Worm (Caenorhabditis elegans): ENCODE results near the gene rps-5.

rps-5 gene

ce11 chrIV:11125604-11126003 lies 14.8 kb upstream of the rps-5 start:
- TF ChIP-seq skn-1 (tag; optimal IDR thresholded peaks at IDR 0.05) (no peak), rbr-2 (tag; optimal IDR thresholded peaks at IDR 0.05) (no peak), set-16 (GFP tag; IDR thresholded peaks at IDR 0.05) (no peak), hlh-30 (tag; optimal IDR thresholded peaks at IDR 0.05; ENCODE audit: insufficient read depth) (no peak), arid-1 (GFP tag; conservative IDR thresholded peaks at IDR 0.05) (no peak), dpl-1 (GFP tag; optimal IDR thresholded peaks at IDR 0.05) (peak; percentile 73), mes-2 (tag; optimal IDR thresholded peaks at IDR 0.05; ENCODE audit: poor library complexity, severe bottlenecking) (no peak), F49E8.2 (tag; optimal IDR thresholded peaks at IDR 0.05; ENCODE audit: borderline replicate concordance) (no peak), nhr-28 (tag; optimal IDR thresholded peaks at IDR 0.05) (peak; percentile 15), dmd-8 (GFP tag; IDR thresholded peaks at IDR 0.05) (no peak), gei-8 (GFP tag; optimal IDR thresholded peaks at IDR 0.05) (no peak), zfp-2 (tag; optimal IDR thresholded peaks at IDR 0.05) (no peak), lin-38 (GFP tag; IDR thresholded peaks at IDR 0.05) (no peak), Y48G9A.11 (GFP tag; IDR thresholded peaks at IDR 0.05) (no peak), ZK546.5 (tag; optimal IDR thresholded peaks at IDR 0.05) (no peak), unc-62 (GFP tag; optimal IDR thresholded peaks at IDR 0.05 in 1 of 2) (peak in 1 of 2 experiments; percentile 33), unc-62 (tag; optimal IDR thresholded peaks at IDR 0.05) (no peak), php-3 (GFP tag; IDR thresholded peaks at IDR 0.05) (no peak), dve-1 (tag; optimal IDR thresholded peaks at IDR 0.05; ENCODE audit: insufficient read depth) (no peak)

ce11 chrIV:11125200-11125599 lies 14.4 kb upstream of the rps-5 start:
- TF ChIP-seq ces-1 (GFP tag; optimal IDR thresholded peaks at IDR 0.05): no peak
- peak; percentile 67 for TF ChIP-seq hmg-1.1 (GFP tag; IDR thresholded peaks at IDR 0.05)
- peak; percentile 39 for TF ChIP-seq hlh-11 (tag; optimal IDR thresholded peaks at IDR 0.05)
- peak; percentile 66 for TF ChIP-seq mes-2 (tag; optimal IDR thresholded peaks at IDR 0.05; ENCODE audit: poor library complexity, severe bottlenecking)
- TF ChIP-seq mxl-3 (GFP tag; optimal IDR thresholded peaks at IDR 0.05): peak; percentile 32
- no peak for TF ChIP-seq T20F7.1 (GFP tag; optimal IDR thresholded peaks at IDR 0.05)
- TF ChIP-seq nhr-102 (tag; optimal IDR thresholded peaks at IDR 0.05): no peak
- TF ChIP-seq duxl-1 (tag; optimal IDR thresholded peaks at IDR 0.05; ENCODE audit: poor library complexity): no peak
- TF ChIP-seq cey-2 (tag; optimal IDR thresholded peaks at IDR 0.05; ENCODE audit: borderline replicate concordance, insufficient read depth): no peak
- no peak for TF ChIP-seq daf-16 (GFP tag; optimal IDR thresholded peaks at IDR 0.05)
- TF ChIP-seq daf-16 (tag; optimal IDR thresholded peaks at IDR 0.05): peak; percentile 16
- peak; percentile 46 for TF ChIP-seq mep-1 (tag; optimal IDR thresholded peaks at IDR 0.05)
- TF ChIP-seq F44E2.7 (GFP tag; IDR thresholded peaks at IDR 0.05): no peak
- peak; percentile 12 for TF ChIP-seq rbr-2 (tag; optimal IDR thresholded peaks at IDR 0.05)
- TF ChIP-seq aha-1 (tag): peak; percentile 74
- TF ChIP-seq sdz-12 (GFP tag; optimal IDR thresholded peaks at IDR 0.05): no peak
- no peak for TF ChIP-seq lin-15B (tag; optimal IDR thresholded peaks at IDR 0.05)
- TF ChIP-seq dve-1 (tag; optimal IDR thresholded peaks at IDR 0.05; ENCODE audit: insufficient read depth): no peak
- no peak for TF ChIP-seq nhr-237 (tag; optimal IDR thresholded peaks at IDR 0.05)
- TF ChIP-seq lsy-2 (tag; optimal IDR thresholded peaks at IDR 0.05): peak in 1 of 2 experiments; percentile 70
- TF ChIP-seq nhr-6 (tag; optimal IDR thresholded peaks at IDR 0.05): no peak

DNA sequence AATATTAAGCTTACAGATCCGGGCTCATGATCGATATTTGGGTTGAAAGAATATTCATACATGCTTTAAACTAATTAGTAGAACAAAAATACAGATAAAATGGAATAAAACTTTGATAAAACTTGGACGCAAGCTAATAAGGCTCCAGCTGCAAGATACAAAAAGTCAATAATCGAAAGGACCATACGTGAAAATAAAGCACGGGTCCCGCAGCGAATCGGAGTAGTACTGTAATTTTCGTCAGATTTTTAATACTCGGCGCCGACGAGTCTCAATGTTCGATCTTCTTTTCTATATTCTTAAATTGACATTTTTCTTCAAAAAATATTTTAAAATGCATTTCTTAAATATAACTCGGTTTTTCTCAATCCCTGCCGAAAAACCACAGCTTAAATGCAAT lies 13.8 kb upstream of the rps-5 start, which contains the start of gene spo-11:
TSS of gene spo-11 (minus strand) at position 189 of the 400 bp plus-strand sequence.
- TF ChIP-seq hmg-1.1 (GFP tag; IDR thresholded peaks at IDR 0.05): no peak
- no peak for TF ChIP-seq dmd-9 (GFP tag; IDR thresholded peaks at IDR 0.05)
- TF ChIP-seq D1046.2 (GFP tag; IDR thresholded peaks at IDR 0.05): no peak
- peak; percentile 3 for TF ChIP-seq F49E8.2 (tag; optimal IDR thresholded peaks at IDR 0.05; ENCODE audit: borderline replicate concordance)

All from whole organism, L4 larva.